Worm (Caenorhabditis elegans): ENCODE results near the gene gcy-1.

gcy-1 gene

DNA sequence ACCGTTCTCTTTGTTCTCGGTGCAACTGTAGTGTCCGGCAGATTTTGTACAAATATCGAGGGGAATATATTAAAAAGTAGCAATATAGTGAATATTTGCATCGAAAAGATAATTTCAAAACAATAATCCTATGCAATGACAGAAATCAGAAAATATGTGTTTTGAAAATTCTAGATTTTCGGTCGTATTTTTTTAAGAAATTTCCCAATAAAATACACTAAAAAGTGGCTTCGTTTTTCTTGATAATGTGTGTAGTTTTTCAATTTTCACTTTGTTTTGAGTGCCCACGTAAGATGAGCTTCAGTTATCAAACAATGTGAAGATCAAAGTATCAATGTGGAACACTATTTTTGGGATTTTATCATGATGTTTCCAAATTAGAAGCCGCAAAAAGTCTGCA is at the start of gene gcy-1:
Gene gcy-1, minus strand, starts transcription at position 101 of the 400 bp plus-strand sequence.
- no peak for TF ChIP-seq unc-62 (GFP tag; optimal IDR thresholded peaks at IDR 0.05)

- no peak for TF ChIP-seq unc-62 (GFP tag; optimal IDR thresholded peaks at IDR 0.05)
Measured at ce11 chrII:9566045-9566444, 49.3 kb upstream of the gcy-1 start.

ce11 chrII:9560895-9561294 is 44.2 kb upstream of the gcy-1 start:
- no peak for TF ChIP-seq unc-62 (GFP tag; optimal IDR thresholded peaks at IDR 0.05)

ce11 chrII:9559929-9560328 is 43.2 kb upstream of the gcy-1 start, which contains the start of gene F35H8.4:
F35H8.4 (minus strand) TSS chrII:9560029.
- TF ChIP-seq unc-62 (GFP tag; optimal IDR thresholded peaks at IDR 0.05), result no peak

- TF ChIP-seq unc-62 (GFP tag; optimal IDR thresholded peaks at IDR 0.05), result no peak
Measured at ce11 chrII:9558906-9559305, 42.2 kb upstream of the gcy-1 start.

DNA sequence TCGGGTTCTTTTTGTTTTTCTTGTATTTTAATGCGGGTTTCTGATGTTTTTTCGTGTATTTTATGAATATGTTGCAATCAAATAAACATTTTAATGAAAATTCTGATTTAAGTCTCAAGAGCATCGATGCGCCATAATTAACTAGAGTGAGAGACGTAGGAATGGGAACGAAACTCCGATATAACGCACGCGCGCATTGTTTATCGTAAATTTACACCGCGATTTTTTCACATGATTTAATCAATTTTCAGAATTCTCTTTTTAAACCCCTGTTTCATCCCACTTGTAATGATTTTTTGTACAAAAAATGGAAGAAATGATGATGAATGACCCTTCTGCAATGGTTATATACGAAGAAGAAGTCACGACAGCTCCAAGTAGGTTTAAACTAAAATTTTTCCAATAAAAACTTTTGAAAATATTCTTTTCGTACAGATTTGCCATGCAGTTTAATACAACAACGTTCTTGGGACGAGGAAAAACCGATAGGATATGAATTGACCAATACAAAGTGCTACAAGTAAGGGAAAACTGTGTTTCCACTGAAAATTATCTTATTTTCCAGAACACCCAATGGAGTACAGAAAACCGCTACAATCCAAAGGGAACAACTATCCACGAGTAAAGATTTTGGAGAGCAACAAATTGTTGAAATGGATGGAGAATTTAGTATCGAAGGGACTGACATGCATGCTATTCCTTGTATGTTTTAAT is 40.9 kb upstream of the gcy-1 start, which contains the start of gene zfp-2:
Gene zfp-2, plus strand, starts transcription at position 214 of the 714 bp plus-strand sequence.
- TF ChIP-seq unc-62 (GFP tag; optimal IDR thresholded peaks at IDR 0.05), result no peak

DNA sequence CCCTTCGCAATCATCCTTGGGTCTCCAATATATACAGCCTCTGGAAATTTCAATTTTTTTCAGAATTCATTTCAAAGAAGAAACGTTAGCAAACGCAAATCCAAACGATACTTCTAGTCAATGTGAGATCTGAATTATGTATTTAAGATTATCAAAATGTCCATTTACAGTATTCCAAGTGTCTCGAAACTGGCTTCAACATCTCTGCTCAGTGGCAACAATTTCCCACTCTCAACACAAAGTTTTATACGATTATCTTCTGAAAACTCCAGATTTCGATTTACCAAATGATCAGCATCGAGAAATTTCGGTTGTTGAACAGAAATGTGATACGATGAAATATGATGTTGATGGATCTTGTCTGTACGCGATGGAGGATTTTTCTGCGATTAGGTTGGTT is 39.8 kb upstream of the gcy-1 start:
- TF ChIP-seq unc-62 (GFP tag; optimal IDR thresholded peaks at IDR 0.05), result no peak

ce11 chrII:9554925-9555553 is 38.3 kb upstream of the gcy-1 start, which contains the start of gene F35H8.2:
F35H8.2 (plus strand) TSS chrII:9555503.
- TF ChIP-seq unc-62 (GFP tag; optimal IDR thresholded peaks at IDR 0.05), result no peak

DNA sequence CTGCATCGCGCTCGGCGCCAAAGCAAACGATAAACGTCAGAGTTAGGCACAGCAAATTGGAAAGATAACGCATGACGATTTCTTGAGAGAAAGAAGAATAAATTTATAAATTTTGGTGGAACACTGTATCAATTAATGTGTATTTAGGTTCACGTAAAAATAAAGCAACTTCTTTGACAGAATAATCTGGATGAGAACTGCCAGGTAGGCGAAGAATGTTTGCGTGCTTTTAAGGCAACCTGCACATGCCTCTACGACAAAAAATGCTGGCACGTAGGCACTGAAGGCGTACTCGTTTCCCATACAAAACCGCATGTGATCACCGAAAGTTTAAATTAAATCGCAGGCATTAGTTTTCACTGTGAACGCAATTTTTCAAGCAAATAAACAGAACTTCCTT is 36.4 kb upstream of the gcy-1 start, which contains the start of gene F35H8.1:
Gene F35H8.1, minus strand, starts transcription at position 101 of the 400 bp plus-strand sequence.
- TF ChIP-seq unc-62 (GFP tag; optimal IDR thresholded peaks at IDR 0.05), result no peak

- TF ChIP-seq unc-62 (GFP tag; optimal IDR thresholded peaks at IDR 0.05), result no peak
Measured at ce11 chrII:9551536-9551935, 34.8 kb upstream of the gcy-1 start, which contains the start of gene F35H8.12. F35H8.12 (plus strand) TSS chrII:9551836.

ce11 chrII:9550718-9551117 is 34.0 kb upstream of the gcy-1 start, which contains the start of gene sra-6:
sra-6 (minus strand) TSS chrII:9550818.
- no peak for TF ChIP-seq unc-62 (GFP tag; optimal IDR thresholded peaks at IDR 0.05)

- no peak for TF ChIP-seq unc-62 (GFP tag; optimal IDR thresholded peaks at IDR 0.05)
Measured at ce11 chrII:9544386-9544785, 27.6 kb upstream of the gcy-1 start, which contains the start of gene sra-7. sra-7 (plus strand) TSS chrII:9544686.

DNA sequence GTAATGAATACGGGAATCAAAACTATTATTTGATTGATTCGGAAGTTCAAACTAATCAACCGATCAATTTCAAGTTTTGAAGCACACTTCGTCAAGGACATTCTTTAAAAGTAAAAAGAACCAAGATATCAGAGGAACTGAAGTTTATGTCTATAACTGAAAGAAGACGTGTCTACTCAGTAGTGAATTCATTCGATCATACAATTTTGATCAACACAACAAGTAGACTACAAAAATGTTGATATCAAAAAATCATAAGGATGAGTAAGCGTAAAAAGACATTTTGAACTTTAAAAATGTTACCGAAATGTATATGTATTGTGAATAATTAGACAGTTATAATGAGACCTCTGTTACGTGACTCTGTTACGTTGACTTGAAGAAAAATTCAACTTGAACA is 26.0 kb upstream of the gcy-1 start, which contains the start of gene sra-4:
Gene sra-4, minus strand, starts transcription at position 101 of the 400 bp plus-strand sequence.
- no peak for TF ChIP-seq unc-62 (GFP tag; optimal IDR thresholded peaks at IDR 0.05)

DNA sequence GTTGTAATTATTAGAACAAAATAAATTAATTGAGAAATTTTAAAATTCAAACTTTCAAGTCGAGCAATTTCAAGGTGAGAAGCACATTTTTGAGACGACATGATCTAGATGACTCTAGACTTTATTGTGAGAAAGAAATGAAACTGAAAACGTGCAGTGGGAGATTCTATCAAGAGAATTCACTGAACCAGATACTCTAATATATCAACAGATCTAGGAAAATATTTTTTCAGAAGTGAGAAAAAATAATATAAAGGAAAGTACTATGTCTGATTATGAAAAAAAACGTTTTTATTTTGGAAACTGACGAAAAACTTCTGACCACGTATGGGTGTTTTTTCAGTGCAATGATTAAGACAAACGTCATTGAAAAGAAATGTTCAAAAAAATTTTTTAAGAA is 24.0 kb upstream of the gcy-1 start, which contains the start of gene sra-3:
Gene sra-3, minus strand, starts transcription at position 101 of the 400 bp plus-strand sequence.
- TF ChIP-seq unc-62 (GFP tag; optimal IDR thresholded peaks at IDR 0.05), result no peak

DNA sequence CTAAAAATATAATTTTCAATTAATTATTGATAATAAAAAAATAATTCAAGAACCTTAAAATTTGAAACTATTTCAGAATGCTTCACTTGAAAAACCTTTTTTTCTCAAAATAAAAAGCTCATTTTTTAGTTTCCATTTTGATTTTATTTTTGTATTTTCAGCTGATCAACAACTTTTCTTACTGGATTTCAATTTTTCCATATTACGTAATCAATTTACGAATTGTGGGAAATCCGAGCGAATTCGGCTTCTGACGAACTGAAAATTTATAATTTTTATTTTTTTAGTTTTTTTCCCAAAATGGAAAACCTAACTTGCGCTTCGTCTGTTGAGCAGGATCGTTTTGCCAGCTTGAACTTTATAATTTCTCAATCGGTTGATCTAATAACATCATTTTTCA is 20.7 kb upstream of the gcy-1 start, which contains the start of gene sra-8:
Gene sra-8, plus strand, starts transcription at position 301 of the 400 bp plus-strand sequence.
- TF ChIP-seq unc-62 (GFP tag; optimal IDR thresholded peaks at IDR 0.05), result no peak

- no peak for TF ChIP-seq unc-62 (GFP tag; optimal IDR thresholded peaks at IDR 0.05)
Measured at ce11 chrII:9532011-9532410, 15.3 kb upstream of the gcy-1 start, which contains the start of gene sra-9. sra-9 (plus strand) TSS chrII:9532311.

Data from whole organism, dauer.